Fruit fly (Drosophila melanogaster) whole organism, wandering third instar larva: ENCODE data around the gene Acsf2.
A peak's percentile ranks its signal among the peaks of the same experiment; 100 is the strongest.

ENCODE experiments used
- Abd-B ChIP-seq: fragments of >200 bp; optimal IDR thresholded peaks from 2 replicates; lab custom pipeline; 2017; ENCODE audit warnings: missing biosample characterization, missing genetic modification characterization
- CG32264 ChIP-seq: fragments of 200-800 bp; sonication (Bioruptor generic); optimal IDR thresholded peaks from 2 replicates; lab custom pipeline; 2016; ENCODE audit warnings: missing biosample characterization, missing genetic modification characterization
- CG9705 ChIP-seq: fragments of 200-800 bp; sonication (Bioruptor generic); optimal IDR thresholded peaks from 2 replicates; lab custom pipeline; 2018; ENCODE audit warnings: missing biosample characterization, mild to moderate bottlenecking, missing genetic modification characterization
- CrebA ChIP-seq: fragments of 200-800 bp; sonication (Bioruptor generic); optimal IDR thresholded peaks from 2 replicates; lab custom pipeline; 2016; ENCODE audit warnings: missing biosample characterization, mild to moderate bottlenecking, missing genetic modification characterization, borderline replicate concordance
- Dfd ChIP-seq: fragments of >200 bp; optimal IDR thresholded peaks from 2 replicates; lab custom pipeline; 2017; ENCODE audit warnings: missing biosample characterization, missing genetic modification characterization
- Dif ChIP-seq: fragments of 200-275, 200-300 bp; sonication (Bioruptor generic); optimal IDR thresholded peaks from 2 replicates; lab custom pipeline; 2018; ENCODE audit warnings: missing biosample characterization, missing genetic modification characterization; ENCODE audit not compliant: partially characterized antibody
- GATAd ChIP-seq: sonication (Bioruptor generic); optimal IDR thresholded peaks from 2 replicates; lab custom pipeline; 2016; ENCODE audit warnings: missing biosample characterization, missing genetic modification characterization
- HLH106 ChIP-seq: fragments of 200-800 bp; optimal IDR thresholded peaks from 3 replicates; lab custom pipeline; 2019; ENCODE audit warnings: missing biosample characterization, mild to moderate bottlenecking, missing genetic modification characterization, moderate library complexity
- Hnf4 ChIP-seq: fragments of 200-800 bp; sonication (Bioruptor generic); optimal IDR thresholded peaks from 2 replicates; lab custom pipeline; 2016; ENCODE audit warnings: missing biosample characterization, mild to moderate bottlenecking, missing genetic modification characterization
- Hr78 ChIP-seq: fragments of >200 bp; optimal IDR thresholded peaks from 2 replicates; lab custom pipeline; 2017; ENCODE audit warnings: missing biosample characterization, missing genetic modification characterization
- Hr83 ChIP-seq: fragments of 200-300 bp; sonication (Bioruptor generic); optimal IDR thresholded peaks from 2 replicates; lab custom pipeline; 2016; ENCODE audit warnings: missing biosample characterization, mild to moderate bottlenecking, missing genetic modification characterization, moderate library complexity; ENCODE audit not compliant: poor library complexity, severe bottlenecking
- Jra ChIP-seq: sonication (Bioruptor generic); optimal IDR thresholded peaks from 2 replicates; lab custom pipeline; 2016; ENCODE audit warnings: missing biosample characterization, missing genetic modification characterization
- Mio ChIP-seq: sonication (Bioruptor generic); optimal IDR thresholded peaks from 2 replicates; lab custom pipeline; 2016; ENCODE audit warnings: missing biosample characterization, missing genetic modification characterization
- Myc ChIP-seq: fragments of >200 bp; optimal IDR thresholded peaks from 2 replicates; lab custom pipeline; 2017
- N ChIP-seq: fragments of >200 bp; optimal IDR thresholded peaks from 2 replicates; lab custom pipeline; 2018; ENCODE audit warnings: missing biosample characterization, missing external identifiers, missing genetic modification characterization
- OdsH ChIP-seq: fragments of 200-800 bp; sonication (Bioruptor generic); optimal IDR thresholded peaks from 2 replicates; lab custom pipeline; 2016; ENCODE audit warnings: missing biosample characterization, mild to moderate bottlenecking, missing genetic modification characterization
- Rel ChIP-seq, 2 experiments: fragments of 200-800 bp; sonication (Bioruptor generic) in 1 of 2; optimal IDR thresholded peaks; 2 replicates in 1 of 2; 3 replicates in 1 of 2; lab custom pipeline; 2016 to 2019; ENCODE audit warnings: mild to moderate bottlenecking in 2 of 2, missing biosample characterization in 2 of 2, missing genetic modification characterization in 2 of 2, moderate library complexity in 1 of 2
- Sp1 ChIP-seq: fragments of 200-800 bp; sonication (Bioruptor generic); optimal IDR thresholded peaks from 3 replicates; lab custom pipeline; 2019; ENCODE audit warnings: missing biosample characterization, mild to moderate bottlenecking, missing genetic modification characterization, moderate library complexity
- Vsx2 ChIP-seq: fragments of 200-300, 225-300 bp; sonication (Bioruptor generic); optimal IDR thresholded peaks from 2 replicates; lab custom pipeline; 2018; ENCODE audit warnings: missing biosample characterization, missing genetic modification characterization; ENCODE audit not compliant: partially characterized antibody
- br ChIP-seq: fragments of 200-800 bp; sonication (Bioruptor generic); optimal IDR thresholded peaks from 2 replicates; lab custom pipeline; 2016; ENCODE audit warnings: missing biosample characterization, missing genetic modification characterization
- brk ChIP-seq: fragments of 200-800 bp; sonication (Bioruptor generic); optimal IDR thresholded peaks from 2 replicates; lab custom pipeline; 2016; ENCODE audit warnings: missing biosample characterization, mild to moderate bottlenecking, missing genetic modification characterization
- dl ChIP-seq, 2 experiments: fragments of 175-275, 200-275 bp in 1 of 2; fragments of 200-275 bp in 1 of 2; sonication (Bioruptor generic); optimal IDR thresholded peaks; lab custom pipeline; 2018; ENCODE audit warnings: mild to moderate bottlenecking in 2 of 2, missing biosample characterization in 2 of 2, missing genetic modification characterization in 2 of 2, moderate library complexity in 2 of 2; ENCODE audit not compliant: partially characterized antibody in 2 of 2, insufficient read depth in 1 of 2
- dmrt93B ChIP-seq: fragments of 200-800 bp; sonication (Bioruptor generic); optimal IDR thresholded peaks from 2 replicates; lab custom pipeline; 2018; ENCODE audit warnings: missing biosample characterization, mild to moderate bottlenecking, missing genetic modification characterization
- dsf ChIP-seq: sonication (Bioruptor generic); optimal IDR thresholded peaks from 2 replicates; lab custom pipeline; 2016; ENCODE audit warnings: missing biosample characterization, missing genetic modification characterization, borderline replicate concordance
- ey ChIP-seq: fragments of 200-800 bp; sonication (Bioruptor generic); optimal IDR thresholded peaks from 2 replicates; lab custom pipeline; 2016; ENCODE audit warnings: missing biosample characterization, missing genetic modification characterization
- foxo ChIP-seq, 2 experiments: fragments of 200-800 bp; sonication (Bioruptor generic); optimal IDR thresholded peaks; 2 replicates in 1 of 2; 3 replicates in 1 of 2; lab custom pipeline; 2016 to 2017; ENCODE audit warnings: missing biosample characterization in 2 of 2, missing genetic modification characterization in 2 of 2
- fru ChIP-seq: fragments of 200-800 bp; sonication (Bioruptor generic); optimal IDR thresholded peaks from 3 replicates; lab custom pipeline; 2016; ENCODE audit warnings: missing biosample characterization, mild to moderate bottlenecking, missing genetic modification characterization
- h ChIP-seq: fragments of 200-800 bp; sonication (Bioruptor generic); optimal IDR thresholded peaks from 3 replicates; lab custom pipeline; 2016; ENCODE audit warnings: missing biosample characterization, mild to moderate bottlenecking, missing genetic modification characterization
- jim ChIP-seq: fragments of 175-275, 200-325 bp; sonication (Bioruptor generic); optimal IDR thresholded peaks from 2 replicates; lab custom pipeline; 2016; ENCODE audit warnings: missing biosample characterization, mild to moderate bottlenecking, missing genetic modification characterization
- lola ChIP-seq: fragments of >200 bp; optimal IDR thresholded peaks from 2 replicates; lab custom pipeline; 2017; ENCODE audit warnings: missing biosample characterization, missing genetic modification characterization
- pan ChIP-seq: fragments of >200 bp; optimal IDR thresholded peaks from 2 replicates; lab custom pipeline; 2017
- psq ChIP-seq: fragments of 200-800 bp; sonication (Bioruptor generic); optimal IDR thresholded peaks from 3 replicates; lab custom pipeline; 2017; ENCODE audit warnings: missing biosample characterization, mild to moderate bottlenecking, missing genetic modification characterization, moderate library complexity
- rgr ChIP-seq: fragments of 200-800 bp; sonication (Bioruptor generic); optimal IDR thresholded peaks from 3 replicates; lab custom pipeline; 2016; ENCODE audit warnings: missing biosample characterization, mild to moderate bottlenecking, missing genetic modification characterization
- sage ChIP-seq: fragments of 200-800 bp; sonication (Bioruptor generic); optimal IDR thresholded peaks from 2 replicates; lab custom pipeline; 2016; ENCODE audit warnings: missing biosample characterization, mild to moderate bottlenecking, missing genetic modification characterization
- sv ChIP-seq: fragments of 200-800 bp; sonication (Bioruptor generic); optimal IDR thresholded peaks from 3 replicates; lab custom pipeline; 2016; ENCODE audit warnings: missing biosample characterization, missing genetic modification characterization
- tai ChIP-seq: sonication (Bioruptor generic); optimal IDR thresholded peaks from 2 replicates; lab custom pipeline; 2016; ENCODE audit warnings: missing biosample characterization, missing genetic modification characterization
- usp ChIP-seq: fragments of >200 bp; optimal IDR thresholded peaks from 2 replicates; lab custom pipeline; 2017; ENCODE audit warnings: missing biosample characterization, missing genetic modification characterization
- woc ChIP-seq: sonication (Bioruptor generic); optimal IDR thresholded peaks from 2 replicates; lab custom pipeline; 2016; ENCODE audit warnings: missing biosample characterization, mild to moderate bottlenecking, missing genetic modification characterization

Gene Acsf2

DNA sequence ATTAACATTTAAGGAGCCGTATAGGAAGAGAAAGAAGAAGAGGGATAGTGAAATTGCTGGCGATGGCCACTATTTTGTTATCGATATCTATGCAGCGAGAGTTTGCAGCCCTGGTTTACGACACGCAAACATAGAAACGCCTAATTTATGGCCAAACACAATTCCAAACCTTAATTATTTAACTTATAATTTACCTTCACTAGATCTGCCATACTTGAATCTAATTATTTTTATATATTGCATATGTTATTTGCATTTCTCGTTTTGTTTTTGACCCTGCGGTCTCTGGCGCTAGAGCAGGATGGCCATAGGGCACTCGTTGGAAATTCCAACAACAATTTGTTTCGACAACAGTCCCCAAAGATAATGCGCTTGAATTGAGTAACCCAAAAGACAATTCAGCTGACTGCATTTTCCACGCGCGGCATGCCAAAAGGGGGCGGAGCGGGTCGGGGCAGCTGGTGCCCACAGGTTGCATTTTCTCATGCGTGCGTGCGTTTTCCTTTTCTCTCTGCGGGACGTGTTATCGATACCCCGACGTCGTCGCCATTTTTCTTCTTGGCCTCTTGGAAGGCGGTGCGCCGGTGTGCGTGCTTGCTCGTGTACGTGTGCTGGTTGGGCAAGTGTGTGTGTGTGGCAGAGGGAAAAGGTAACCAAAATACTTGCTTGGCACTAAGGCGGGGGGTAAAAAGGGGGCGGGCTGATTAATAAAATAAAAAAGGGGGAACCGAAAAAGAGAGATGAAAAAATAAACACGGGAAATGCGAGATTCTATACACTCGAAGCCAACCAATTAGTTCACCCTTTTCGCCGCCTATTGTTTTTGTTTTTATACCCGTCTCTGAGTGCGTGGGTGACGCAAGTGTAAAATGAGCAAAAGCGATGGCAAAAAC is 16.8 kb downstream of the Acsf2 start:
- TF ChIP-seq Dfd (GFP tag; lab: Kevin White, UChicago), result no peak
- TF ChIP-seq CG32264 (GFP tag; lab: Kevin White, UChicago), result peak; percentile 22
- TF ChIP-seq CrebA (GFP tag; lab: Kevin White, UChicago), result no peak
- TF ChIP-seq Hnf4, result no peak
- TF ChIP-seq Mio (GFP tag; lab: Kevin White, UChicago), result no peak
- no peak for TF ChIP-seq pan
- TF ChIP-seq CG9705 (GFP tag; lab: Kevin White, UChicago), result no peak
- no peak for TF ChIP-seq brk (GFP tag; lab: Kevin White, UChicago)
- TF ChIP-seq jim (GFP tag; lab: Kevin White, UChicago), result peak; percentile 84
- no peak for TF ChIP-seq dsf (GFP tag; lab: Kevin White, UChicago)
- TF ChIP-seq sv (GFP tag; lab: Kevin White, UChicago), result no peak
- no peak for TF ChIP-seq dmrt93B (GFP tag; lab: Kevin White, UChicago)
- no peak for TF ChIP-seq dl (GFP tag; optimal IDR thresholded peaks at IDR 0.05; lab: Kevin White, UChicago; ENCODE audit: insufficient read depth in 1 of 2, partially characterized antibody in 2 of 2)
- peak; percentile 46 for TF ChIP-seq N (GFP tag; lab: Kevin White, UChicago)
- peak; percentile 45 for TF ChIP-seq br
- peak; percentile 64 for TF ChIP-seq HLH106 (tag; lab: Kevin White, UChicago)
- TF ChIP-seq psq (GFP tag; lab: Kevin White, UChicago), result peak; percentile 90
- TF ChIP-seq rgr (GFP tag; lab: Kevin White, UChicago), result peak; percentile 83
- TF ChIP-seq woc (GFP tag; lab: Kevin White, UChicago), result peak; percentile 16
- peak in 1 of 2 experiments; percentile 88 for TF ChIP-seq foxo (GFP tag; optimal IDR thresholded peaks at IDR 0.05; lab: Kevin White, UChicago)
- TF ChIP-seq Hr83 (GFP tag; lab: Kevin White, UChicago), result peak; percentile 37
- TF ChIP-seq Jra (GFP tag; lab: Kevin White, UChicago), result no peak
- TF ChIP-seq fru (GFP tag; lab: Kevin White, UChicago), result peak; percentile 66
- TF ChIP-seq ey (GFP tag; lab: Kevin White, UChicago), result peak; percentile 78
- peak; percentile 72 for TF ChIP-seq Sp1 (GFP tag; lab: Kevin White, UChicago)
- no peak for TF ChIP-seq Hr78 (GFP tag; lab: Kevin White, UChicago)
- no peak for TF ChIP-seq Rel (GFP tag; optimal IDR thresholded peaks at IDR 0.05; lab: Kevin White, UChicago)
- peak; percentile 81 for TF ChIP-seq Rel (tag; optimal IDR thresholded peaks at IDR 0.05; lab: Kevin White, UChicago)
- no peak for TF ChIP-seq Abd-B (GFP tag; lab: Kevin White, UChicago)
- no peak for TF ChIP-seq usp (GFP tag; lab: Kevin White, UChicago)
- TF ChIP-seq GATAd, result no peak
- TF ChIP-seq tai (GFP tag; lab: Kevin White, UChicago), result no peak
- TF ChIP-seq lola (GFP tag; lab: Kevin White, UChicago), result no peak
- TF ChIP-seq h (GFP tag; lab: Kevin White, UChicago), result peak; percentile 80
- no peak for TF ChIP-seq Myc (lab: Kevin White, UChicago)
- TF ChIP-seq Dif (GFP tag; lab: Kevin White, UChicago), result peak; percentile 47
- TF ChIP-seq OdsH (GFP tag; lab: Kevin White, UChicago), result peak; percentile 79
- TF ChIP-seq sage (GFP tag; lab: Kevin White, UChicago), result no peak
- TF ChIP-seq Vsx2 (GFP tag; lab: Kevin White, UChicago), result no peak

DNA sequence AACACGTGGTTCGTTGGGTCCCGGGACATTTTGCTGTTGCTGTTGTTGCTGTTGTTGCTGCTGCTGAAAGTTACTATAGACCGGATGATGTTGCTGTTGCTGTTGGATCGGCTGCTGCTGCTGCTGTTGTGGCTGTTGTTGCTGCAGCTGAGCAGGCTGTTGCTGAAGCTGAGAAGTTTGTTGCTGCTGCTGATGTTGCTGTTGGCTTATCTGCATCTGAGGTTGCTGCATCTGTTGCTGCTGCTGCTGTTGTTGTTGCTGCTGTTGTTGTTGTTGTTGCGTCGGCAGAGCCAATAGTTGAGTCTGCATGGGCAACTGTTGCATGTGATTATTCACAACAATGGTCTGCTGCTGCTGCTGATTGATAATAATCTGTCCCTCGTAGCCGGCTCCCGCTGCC is 21.0 kb downstream of the Acsf2 start:
- TF ChIP-seq Hr78 (GFP tag; lab: Kevin White, UChicago), result no peak
- TF ChIP-seq Dfd (GFP tag; lab: Kevin White, UChicago), result peak; percentile 96
